Fruit fly (Drosophila melanogaster): ENCODE measurements around the gene GstD7.
A peak's percentile ranks its signal among the peaks of the same experiment; 100 is the strongest.

Gene GstD7

DNA sequence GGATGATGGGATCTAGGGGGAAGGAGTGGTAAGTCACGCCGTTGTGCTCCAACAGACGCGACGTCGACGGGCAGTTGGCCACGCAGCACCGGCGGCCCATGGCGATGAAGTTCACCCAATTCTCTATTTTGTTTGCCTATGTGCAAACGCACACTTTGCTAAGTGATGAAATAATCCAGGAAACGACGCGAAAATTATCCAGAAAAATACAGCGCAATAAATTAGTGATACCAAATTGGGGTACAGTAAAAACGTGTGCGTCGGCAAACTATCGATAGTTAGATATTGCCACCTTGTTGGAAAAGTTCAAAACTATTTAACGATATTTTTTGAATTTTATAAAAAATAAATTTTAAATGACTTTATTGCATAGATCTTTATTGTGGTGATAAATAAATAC lies 22.3 kb upstream of the GstD7 start, which contains the start of gene MBD-R2:
Gene MBD-R2, minus strand, starts transcription at position 222 of the 400 bp plus-strand sequence.
- TF ChIP-seq Sox102F (GFP tag; optimal IDR thresholded peaks at IDR 0.05): no peak
- TF ChIP-seq esn (GFP tag; optimal IDR thresholded peaks at IDR 0.05): peak; percentile 8

DNA sequence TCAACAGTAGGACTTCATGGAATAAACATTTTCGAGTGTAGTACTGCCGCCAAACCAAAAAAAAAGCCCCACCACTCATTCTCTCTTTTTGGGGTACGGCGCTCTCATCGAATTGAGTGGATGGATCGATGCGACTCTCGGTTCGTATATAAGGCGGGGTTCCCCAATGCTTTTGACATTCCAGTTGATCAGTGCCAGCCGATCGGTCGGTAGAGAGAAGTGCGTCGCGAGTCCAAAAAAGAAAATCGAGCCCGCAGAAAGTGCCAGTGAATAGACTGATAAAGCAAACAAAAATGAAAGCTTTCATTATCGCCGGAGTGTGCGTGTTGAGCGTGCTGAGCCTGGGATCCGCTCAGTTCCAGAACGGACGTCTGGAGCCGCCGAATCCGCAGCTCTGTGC lies 18.5 kb upstream of the GstD7 start, which contains the start of gene CG4115:
Gene CG4115, plus strand, starts transcription at position 172 of the 400 bp plus-strand sequence.
- TF ChIP-seq Eip78C (GFP tag) (peak; percentile 57), CG6854 (GFP tag; optimal IDR thresholded peaks at IDR 0.05) (peak; percentile 26), topi (GFP tag; optimal IDR thresholded peaks at IDR 0.05) (no peak), CG3919 (GFP tag; optimal IDR thresholded peaks at IDR 0.05) (peak; percentile 1), Blimp-1 (GFP tag; optimal IDR thresholded peaks at IDR 0.05) (peak; percentile 75)

DNA sequence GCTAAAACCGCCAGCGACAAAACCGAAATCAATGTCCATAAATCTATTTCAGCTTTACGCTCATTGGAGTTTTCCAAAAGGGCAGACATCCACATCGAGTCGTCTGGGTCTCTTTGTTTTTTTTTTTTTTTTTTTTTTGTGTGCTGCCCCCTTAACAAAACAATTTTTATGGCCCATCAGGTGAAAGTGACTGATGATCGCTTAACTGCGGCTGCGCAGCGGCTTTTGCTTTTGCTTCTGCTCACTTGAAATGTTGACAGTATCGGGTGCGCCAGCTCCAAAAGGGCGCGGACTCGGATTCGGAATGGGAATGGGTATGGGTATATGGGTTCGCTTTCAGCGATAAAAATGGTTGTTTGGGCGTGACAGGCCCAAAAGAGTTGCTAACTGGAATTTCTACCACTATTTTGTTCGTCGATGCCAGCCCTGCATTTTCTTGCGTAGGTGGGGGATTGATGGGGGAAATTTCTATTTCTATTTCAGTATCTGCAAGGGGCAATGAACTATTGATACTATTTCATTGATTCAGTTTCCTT lies 16.3 kb upstream of the GstD7 start:
- TF ChIP-seq CG8119 (GFP tag; IDR thresholded peaks at IDR 0.05): no peak
- TF ChIP-seq CG8319 (GFP tag; optimal IDR thresholded peaks at IDR 0.05): no peak
- no peak for TF ChIP-seq Sox14 (GFP tag; optimal IDR thresholded peaks at IDR 0.05)
- TF ChIP-seq fkh (GFP tag; optimal IDR thresholded peaks at IDR 0.05): no peak
- no peak for TF ChIP-seq Blimp-1 (GFP tag; optimal IDR thresholded peaks at IDR 0.05)
- TF ChIP-seq Ets21C (GFP tag; optimal IDR thresholded peaks at IDR 0.05): no peak
- no peak for TF ChIP-seq CG7368 (GFP tag; optimal IDR thresholded peaks at IDR 0.05)
- no peak for TF ChIP-seq Eip93F (GFP tag; optimal IDR thresholded peaks at IDR 0.05)
- TF ChIP-seq CG34406 (GFP tag; optimal IDR thresholded peaks at IDR 0.05): no peak
- no peak for TF ChIP-seq CG3032 (tag; optimal IDR thresholded peaks at IDR 0.05)
- TF ChIP-seq Sox15 (GFP tag; optimal IDR thresholded peaks at IDR 0.05): no peak
- TF ChIP-seq dsx (GFP tag; optimal IDR thresholded peaks at IDR 0.05; ENCODE audit: poor library complexity, severe bottlenecking): no peak
- no peak for TF ChIP-seq Hr39 (GFP tag; optimal IDR thresholded peaks at IDR 0.05)
- TF ChIP-seq achi (GFP tag; optimal IDR thresholded peaks at IDR 0.05): no peak
- TF ChIP-seq svp (GFP tag): no peak
- no peak for TF ChIP-seq Eip78C (GFP tag)

DNA sequence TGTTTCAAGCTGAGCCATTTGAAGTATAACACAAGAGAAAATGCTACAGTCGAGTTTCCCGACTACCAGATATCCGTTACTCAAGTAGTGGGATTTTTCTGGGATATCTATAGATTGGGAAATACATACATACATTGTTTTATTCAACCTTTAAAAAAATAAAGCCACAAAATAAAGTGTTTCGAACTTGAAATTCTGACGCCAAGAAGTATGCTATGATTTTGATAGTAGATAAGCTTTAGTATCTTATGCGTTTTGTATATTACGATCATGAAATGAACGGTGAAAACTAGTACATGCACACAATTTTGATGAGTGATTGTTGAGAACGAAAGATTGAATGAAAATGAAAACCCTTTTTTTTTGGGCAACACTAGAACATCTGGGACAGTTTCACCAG lies 14.8 kb upstream of the GstD7 start:
- TF ChIP-seq CG11294 (GFP tag; IDR thresholded peaks at IDR 0.05): no peak
- TF ChIP-seq Hr39 (GFP tag; optimal IDR thresholded peaks at IDR 0.05): no peak
- TF ChIP-seq net (GFP tag; optimal IDR thresholded peaks at IDR 0.05): no peak
- peak; percentile 50 for TF ChIP-seq dsx (GFP tag; optimal IDR thresholded peaks at IDR 0.05; ENCODE audit: poor library complexity, severe bottlenecking)

DNA sequence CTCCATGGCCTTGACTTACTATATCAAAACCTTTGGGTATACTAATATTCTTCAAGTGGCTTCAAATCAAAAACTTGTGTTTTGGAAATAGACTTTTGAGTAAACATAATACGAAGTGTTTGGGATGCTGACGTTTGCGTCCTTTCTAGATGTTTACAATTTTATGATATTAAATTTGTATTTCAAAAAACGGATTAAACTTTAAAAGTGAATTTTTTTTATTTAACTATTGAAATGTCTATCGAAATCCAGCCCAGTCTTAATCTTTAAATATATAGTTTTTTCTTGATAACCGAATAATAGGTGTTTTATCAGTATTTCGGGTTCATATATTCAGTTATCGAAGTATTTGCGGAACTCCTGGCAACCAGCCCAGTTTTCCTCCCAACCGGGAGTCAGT lies 13.7 kb upstream of the GstD7 start, which contains the start of gene Tim17a1:
Gene Tim17a1, minus strand, starts transcription at position 101 of the 400 bp plus-strand sequence.
- TF ChIP-seq CG3919 (GFP tag; optimal IDR thresholded peaks at IDR 0.05) (no peak), CG1621 (tag; optimal IDR thresholded peaks at IDR 0.05) (no peak), salr (GFP tag; optimal IDR thresholded peaks at IDR 0.05) (no peak), Sox15 (GFP tag; optimal IDR thresholded peaks at IDR 0.05) (no peak), CG6854 (GFP tag; optimal IDR thresholded peaks at IDR 0.05) (no peak), CG6163 (GFP tag; IDR thresholded peaks at IDR 0.05) (no peak)

DNA sequence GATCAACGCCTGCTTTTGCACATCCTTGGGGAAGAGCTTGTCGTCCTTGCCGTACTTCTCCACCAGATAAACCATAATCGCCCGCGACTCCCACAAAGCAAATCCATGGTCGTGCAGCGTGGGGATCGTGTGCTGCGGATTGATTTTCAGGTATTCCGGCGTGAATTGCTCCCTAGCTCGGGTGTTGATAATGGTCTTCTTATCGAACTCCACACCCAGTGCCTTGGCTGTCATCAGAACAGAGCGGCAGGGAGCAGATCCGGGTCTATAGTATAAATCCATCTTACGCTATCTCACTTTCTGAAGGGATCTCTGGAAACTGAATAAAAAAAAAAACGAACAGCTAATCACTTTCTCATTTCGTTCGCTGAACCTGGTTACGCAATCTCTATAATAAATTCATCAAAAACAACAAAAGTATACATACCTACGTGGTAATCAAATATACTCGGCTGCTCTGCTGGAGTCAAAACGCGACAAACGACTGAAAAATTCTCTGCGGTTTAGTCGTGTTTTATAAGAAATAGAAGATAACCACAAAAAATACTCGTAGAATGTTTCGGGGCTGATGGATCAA lies 12.9 kb upstream of the GstD7 start, which contains the start of gene GstD10:
Gene GstD10, minus strand, starts transcription at position 472 of the 577 bp plus-strand sequence.
- TF ChIP-seq Sox15 (GFP tag; optimal IDR thresholded peaks at IDR 0.05): no peak
- TF ChIP-seq CG6792 (GFP tag; optimal IDR thresholded peaks at IDR 0.05): no peak
- no peak for TF ChIP-seq CG10631 (GFP tag; optimal IDR thresholded peaks at IDR 0.05)
- TF ChIP-seq lz (GFP tag; optimal IDR thresholded peaks at IDR 0.05): no peak
- no peak for TF ChIP-seq dac (GFP tag; optimal IDR thresholded peaks at IDR 0.05)
- no peak for TF ChIP-seq CG8119 (GFP tag; IDR thresholded peaks at IDR 0.05)
- no peak for TF ChIP-seq fd59A (GFP tag; optimal IDR thresholded peaks at IDR 0.05)
- TF ChIP-seq vri (GFP tag; optimal IDR thresholded peaks at IDR 0.05): peak; percentile 75
- TF ChIP-seq Ets21C (GFP tag; optimal IDR thresholded peaks at IDR 0.05): no peak
- TF ChIP-seq CG8632 (GFP tag; optimal IDR thresholded peaks at IDR 0.05): no peak
- TF ChIP-seq svp (GFP tag): peak; percentile 90
- TF ChIP-seq CG6276 (GFP tag; optimal IDR thresholded peaks at IDR 0.05): no peak
